Fruit fly (Drosophila melanogaster): ENCODE results near the gene CG12746.
A peak's percentile ranks its signal among the peaks of the same experiment; 100 is the strongest.

The CG12746 gene

dm6 chr3R:5563420-5563819 lies 1.2 kb upstream of the CG12746 start, which contains the start of gene Pi4KIIalpha (continued):
- no peak for TF ChIP-seq unc-4 (GFP tag; IDR thresholded peaks at IDR 0.05; ENCODE audit: partially characterized antibody)
- no peak for TF ChIP-seq pan (optimal IDR thresholded peaks at IDR 0.05)
- no peak for TF ChIP-seq pan (GFP tag; optimal IDR thresholded peaks at IDR 0.05 in 1 of 2, IDR thresholded peaks at IDR 0.05 in 1 of 2)
- no peak for TF ChIP-seq Bteb2 (GFP tag; optimal IDR thresholded peaks at IDR 0.05)
- no peak for TF ChIP-seq pita (GFP tag; optimal IDR thresholded peaks at IDR 0.05)
- TF ChIP-seq disco-r (GFP tag; optimal IDR thresholded peaks at IDR 0.05) = peak; percentile 23
- no peak for TF ChIP-seq eve (GFP tag; optimal IDR thresholded peaks at IDR 0.05)
- TF ChIP-seq CG5180 (GFP tag; optimal IDR thresholded peaks at IDR 0.05) = no peak
- peak; percentile 82 for TF ChIP-seq CG12155 (GFP tag; optimal IDR thresholded peaks at IDR 0.05)
- no peak for TF ChIP-seq Jarid2 (GFP tag; optimal IDR thresholded peaks at IDR 0.05)
- TF ChIP-seq CG6689 (GFP tag; IDR thresholded peaks at IDR 0.05) = no peak
- TF ChIP-seq CG6765 (GFP tag; optimal IDR thresholded peaks at IDR 0.05) = no peak
- TF ChIP-seq jing (GFP tag; optimal IDR thresholded peaks at IDR 0.05) = no peak
- no peak for TF ChIP-seq ssp (GFP tag; IDR thresholded peaks at IDR 0.05)
- TF ChIP-seq CG15514 (GFP tag; optimal IDR thresholded peaks at IDR 0.05) = peak; percentile 66
- TF ChIP-seq kah (GFP tag; optimal IDR thresholded peaks at IDR 0.05) = no peak
- TF ChIP-seq wek (GFP tag; optimal IDR thresholded peaks at IDR 0.05) = no peak
- no peak for TF ChIP-seq CG14965 (GFP tag; optimal IDR thresholded peaks at IDR 0.05; ENCODE audit: borderline replicate concordance)
- no peak for TF ChIP-seq Atf-2 (GFP tag; optimal IDR thresholded peaks at IDR 0.05)
- TF ChIP-seq trem (tag; optimal IDR thresholded peaks at IDR 0.05) = peak; percentile 99
- TF ChIP-seq D (optimal IDR thresholded peaks at IDR 0.05) = no peak
- no peak for TF ChIP-seq D (GFP tag; optimal IDR thresholded peaks at IDR 0.05)
- TF ChIP-seq CG4404 (GFP tag; IDR thresholded peaks at IDR 0.05) = no peak
- TF ChIP-seq lbe (GFP tag; optimal IDR thresholded peaks at IDR 0.05) = no peak
- no peak for TF ChIP-seq ara (GFP tag; IDR thresholded peaks at IDR 0.05)
- TF ChIP-seq CG34224 (GFP tag; IDR thresholded peaks at IDR 0.05; ENCODE audit: partially characterized antibody) = no peak
- TF ChIP-seq CG16813 (GFP tag; IDR thresholded peaks at IDR 0.05; ENCODE audit: partially characterized antibody) = no peak; the same call in 2 of the 3 replicates
- no peak for TF ChIP-seq D19B (GFP tag; optimal IDR thresholded peaks at IDR 0.05)
- no peak for TF ChIP-seq CG4424 (GFP tag; optimal IDR thresholded peaks at IDR 0.05)
- TF ChIP-seq prd (optimal IDR thresholded peaks at IDR 0.05) = no peak
- TF ChIP-seq prd (GFP tag; IDR thresholded peaks at IDR 0.05) = no peak

dm6 chr3R:5565623-5566022 lies 958 bp downstream of the CG12746 start:
- no peak for TF ChIP-seq eve (GFP tag; optimal IDR thresholded peaks at IDR 0.05)
- peak; percentile 38 for TF ChIP-seq Ets97D (GFP tag; optimal IDR thresholded peaks at IDR 0.05)
- TF ChIP-seq Dfd (GFP tag; optimal IDR thresholded peaks at IDR 0.05) = no peak
- peak; percentile 50 for TF ChIP-seq CG6854 (GFP tag; optimal IDR thresholded peaks at IDR 0.05)
- TF ChIP-seq CG15696 (tag; optimal IDR thresholded peaks at IDR 0.05) = no peak
- TF ChIP-seq chm (GFP tag; IDR thresholded peaks at IDR 0.05) = peak; percentile 73; the same call in 1 of the 2 replicates
- peak; percentile 28 for TF ChIP-seq CG3838 (GFP tag; optimal IDR thresholded peaks at IDR 0.05)
- TF ChIP-seq Fer1 (GFP tag; optimal IDR thresholded peaks at IDR 0.05) = peak; percentile 82
- TF ChIP-seq esg (GFP tag; conservative IDR thresholded peaks at IDR 0.05) = peak; percentile 82
- TF ChIP-seq CG14860 (GFP tag; IDR thresholded peaks at IDR 0.05; ENCODE audit: partially characterized antibody) = no peak
- TF ChIP-seq Gug (GFP tag; IDR thresholded peaks at IDR 0.05) = peak; percentile 80
- no peak for TF ChIP-seq Tbp (GFP tag; optimal IDR thresholded peaks at IDR 0.05)
- TF ChIP-seq MESR4 (GFP tag; optimal IDR thresholded peaks at IDR 0.05) = peak; percentile 4
- peak; percentile 5 for TF ChIP-seq CG9797 (GFP tag; optimal IDR thresholded peaks at IDR 0.05)
- TF ChIP-seq CG32772 (GFP tag; IDR thresholded peaks at IDR 0.05) = peak; percentile 90
- peak; percentile 71 for TF ChIP-seq bowl (GFP tag; IDR thresholded peaks at IDR 0.05)
- peak; percentile 91 for TF ChIP-seq dysf (GFP tag; IDR thresholded peaks at IDR 0.05)
- TF ChIP-seq tna (GFP tag; IDR thresholded peaks at IDR 0.05; ENCODE audit: partially characterized antibody) = no peak
- TF ChIP-seq CG12071 (GFP tag; optimal IDR thresholded peaks at IDR 0.05) = peak; percentile 78
- TF ChIP-seq CG14667 (GFP tag; IDR thresholded peaks at IDR 0.05) = peak; percentile 81
- TF ChIP-seq Gsc (GFP tag; IDR thresholded peaks at IDR 0.05) = 0 out of 2 replicates have a peak, but pooled peaks have one; percentile 35
- peak; percentile 88 for TF ChIP-seq zfh1 (GFP tag; IDR thresholded peaks at IDR 0.05)
- peak; percentile 75 for TF ChIP-seq Dip3 (GFP tag; optimal IDR thresholded peaks at IDR 0.05)

All from whole organism, embryonic.